Worm (Caenorhabditis elegans): ENCODE data around the gene srh-213.

DNA sequence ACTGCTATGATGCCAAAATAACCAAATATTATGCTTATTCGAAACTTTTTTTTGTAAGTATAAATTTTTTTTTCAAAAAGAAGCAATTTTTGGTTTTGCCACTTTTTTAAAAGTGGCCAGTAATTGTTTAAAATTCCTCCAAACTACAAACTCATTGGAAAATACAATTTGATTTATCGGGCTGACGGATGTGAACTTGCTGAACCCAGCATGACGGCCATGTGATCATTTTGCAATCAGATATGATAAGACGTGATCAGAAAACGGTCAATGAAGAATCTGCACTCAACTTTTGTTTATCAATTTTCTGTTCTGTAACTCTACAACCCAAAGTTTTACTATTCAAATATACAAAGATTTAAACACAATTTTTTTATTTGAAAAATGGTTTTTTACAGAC, 11.6 kb upstream of the srh-213 start:
- TF ChIP-seq nhr-76 (tag; optimal IDR thresholded peaks at IDR 0.05) (no peak), hlh-1 (tag; optimal IDR thresholded peaks at IDR 0.05) (no peak), nhr-28 (tag; optimal IDR thresholded peaks at IDR 0.05) (no peak), bed-3 (GFP tag; optimal IDR thresholded peaks at IDR 0.05) (no peak), lsy-2 (tag; optimal IDR thresholded peaks at IDR 0.05) (no peak)

Data from whole organism, mixed stage, embryonic.